Worm (Caenorhabditis elegans) whole organism, young adult: Measurements from ENCODE around the gene C45B2.2.

Source experiments
- B0019.2 ChIP-seq: fragments of 200-800 bp; sonication (Bioruptor generic); conservative IDR thresholded peaks from 2 replicates; pipeline ENCODE4 v1.3.6; 2022; ENCODE audit warnings: missing genetic modification reagents, missing genetic modification characterization, missing compliant biosample characterization
- B0336.3 ChIP-seq: fragments of 200-800 bp; sonication (Bioruptor generic); IDR thresholded peaks from 2 replicates; pipeline ENCODE4 v1.3.6; 2022; ENCODE audit warnings: missing genetic modification characterization, missing compliant biosample characterization
- C17E4.6 ChIP-seq: fragments of 200-800 bp; sonication (Bioruptor generic); IDR thresholded peaks from 2 replicates; pipeline ENCODE4 v1.3.6; 2022; ENCODE audit warnings: missing genetic modification reagents, missing genetic modification characterization, missing compliant biosample characterization
- F10E7.11 ChIP-seq: sonication (generic microtip); optimal IDR thresholded peaks from 2 replicates; lab custom pipeline; 2017; ENCODE audit warnings: mild to moderate bottlenecking, missing genetic modification characterization, moderate library complexity, missing compliant biosample characterization
- F23B12.7 ChIP-seq: sonication (generic microtip); optimal IDR thresholded peaks from 2 replicates; lab custom pipeline; 2017; ENCODE audit warnings: missing genetic modification characterization, mild to moderate bottlenecking, missing compliant biosample characterization, antibody characterized with exemption, moderate library complexity; ENCODE audit not compliant: insufficient read depth
- F33H1.4 ChIP-seq: fragments of 200-800 bp; sonication (Bioruptor generic); IDR thresholded peaks from 2 replicates; pipeline ENCODE4 v1.3.6; 2022; ENCODE audit warnings: missing genetic modification reagents, missing genetic modification characterization, missing compliant biosample characterization
- F37B4.10 ChIP-seq: fragments of 200-800 bp; sonication (Bioruptor generic); IDR thresholded peaks from 2 replicates; pipeline ENCODE4 v1.3.6; 2022; ENCODE audit warnings: missing genetic modification characterization, missing compliant biosample characterization
- K11D2.4 ChIP-seq: fragments of 200-800 bp; sonication (Bioruptor generic); IDR thresholded peaks from 2 replicates; pipeline ENCODE4 v1.3.6; 2022; ENCODE audit warnings: missing genetic modification reagents, missing genetic modification characterization, missing compliant biosample characterization
- Y53G8AR.9 ChIP-seq: fragments of 200-800 bp; sonication (Bioruptor generic); conservative IDR thresholded peaks from 2 replicates; pipeline ENCODE4 v1.3.6; 2022; ENCODE audit warnings: missing genetic modification reagents, missing genetic modification characterization, missing compliant biosample characterization
- Y67H2A.10 ChIP-seq: fragments of 200-800 bp; sonication (Bioruptor generic); conservative IDR thresholded peaks from 2 replicates; pipeline ENCODE4 v1.3.6; 2022; ENCODE audit warnings: missing genetic modification reagents, missing genetic modification characterization, missing compliant biosample characterization
- attf-5 ChIP-seq: fragments of 200-800 bp; sonication (Bioruptor generic); optimal IDR thresholded peaks from 2 replicates; lab custom pipeline; 2018; ENCODE audit warnings: mild to moderate bottlenecking, missing genetic modification characterization, missing compliant biosample characterization
- cebp-1 ChIP-seq, 2 experiments: fragments of 200-800 bp in 1 of 2; sonication (Bioruptor generic) in 1 of 2; sonication (generic microtip) in 1 of 2; IDR thresholded peaks in 1 of 2; optimal IDR thresholded peaks in 1 of 2; 2 replicates each; pipeline versions ENCODE4 v1.3.6 to Lab custom; 2017 to 2022; ENCODE audit warnings: missing compliant biosample characterization in 2 of 2, missing genetic modification characterization in 2 of 2, mild to moderate bottlenecking in 1 of 2, missing genetic modification reagents in 1 of 2, moderate library complexity in 1 of 2
- ceh-27 ChIP-seq: fragments of 200-800 bp; sonication (Bioruptor generic); optimal IDR thresholded peaks from 2 replicates; lab custom pipeline; 2018; ENCODE audit warnings: mild to moderate bottlenecking, missing genetic modification characterization, moderate library complexity, missing compliant biosample characterization
- ceh-40 ChIP-seq: fragments of 200-800 bp; sonication (Bioruptor generic); IDR thresholded peaks from 2 replicates; pipeline ENCODE4 v1.3.6; 2022; ENCODE audit warnings: missing genetic modification characterization, missing compliant biosample characterization
- chd-7 ChIP-seq: sonication (generic microtip); optimal IDR thresholded peaks from 2 replicates; lab custom pipeline; 2016; ENCODE audit warnings: mild to moderate bottlenecking, missing genetic modification characterization, moderate library complexity, missing compliant biosample characterization
- egl-18 ChIP-seq: fragments of 200-800 bp; sonication (Bioruptor generic); IDR thresholded peaks from 2 replicates; pipeline ENCODE4 v1.3.6; 2022; ENCODE audit warnings: missing genetic modification reagents, missing genetic modification characterization, missing compliant biosample characterization
- ekl-4 ChIP-seq: fragments of 200-800 bp; sonication (Bioruptor generic); IDR thresholded peaks from 2 replicates; pipeline ENCODE4 v1.3.6; 2022; ENCODE audit warnings: missing genetic modification reagents, missing genetic modification characterization, missing compliant biosample characterization
- hmg-20 ChIP-seq: fragments of 200-800 bp; sonication (Bioruptor generic); IDR thresholded peaks from 2 replicates; pipeline ENCODE4 v1.3.6; 2022; ENCODE audit warnings: missing genetic modification reagents, missing genetic modification characterization, missing compliant biosample characterization
- hsf-1 ChIP-seq: fragments of 200-800 bp; sonication (Bioruptor generic); IDR thresholded peaks from 2 replicates; pipeline ENCODE4 v1.3.6; 2022; ENCODE audit warnings: missing genetic modification reagents, missing genetic modification characterization, missing compliant biosample characterization
- lag-1 ChIP-seq: fragments of 200-800 bp; sonication (Bioruptor generic); IDR thresholded peaks from 2 replicates; pipeline ENCODE4 v1.3.6; 2022; ENCODE audit warnings: missing genetic modification reagents, missing genetic modification characterization, missing compliant biosample characterization
- madf-8 ChIP-seq: fragments of 200-800 bp; sonication (Bioruptor generic); conservative IDR thresholded peaks from 2 replicates; pipeline ENCODE4 v1.3.6; 2022; ENCODE audit warnings: missing genetic modification reagents, missing genetic modification characterization, missing compliant biosample characterization
- nhr-179 ChIP-seq: sonication (generic microtip); optimal IDR thresholded peaks from 2 replicates; lab custom pipeline; 2016; ENCODE audit warnings: mild to moderate bottlenecking, missing genetic modification characterization, missing compliant biosample characterization
- nhr-27 ChIP-seq: fragments of 200-800 bp; sonication (Bioruptor generic); optimal IDR thresholded peaks from 2 replicates; lab custom pipeline; 2018; ENCODE audit warnings: mild to moderate bottlenecking, missing genetic modification characterization, moderate library complexity, missing compliant biosample characterization
- nhr-80 ChIP-seq: sonication (generic microtip); optimal IDR thresholded peaks from 2 replicates; lab custom pipeline; 2016; ENCODE audit warnings: missing genetic modification characterization, missing compliant biosample characterization
- rcor-1 ChIP-seq: fragments of 200-800 bp; sonication (Bioruptor generic); IDR thresholded peaks from 2 replicates; pipeline ENCODE4 v1.3.6; 2022; ENCODE audit warnings: missing genetic modification reagents, missing genetic modification characterization, missing compliant biosample characterization
- rec-8 ChIP-seq, 2 experiments: sonication (generic microtip); optimal IDR thresholded peaks; 2 replicates each; lab custom pipeline; 2016; ENCODE audit warnings: mild to moderate bottlenecking in 2 of 2, missing genetic modification characterization in 2 of 2, missing genetic modification reagents in 2 of 2, missing genotype in 2 of 2, missing biosample characterization in 1 of 2, missing compliant biosample characterization in 1 of 2, moderate library complexity in 1 of 2
- somi-1 ChIP-seq: fragments of 200-800 bp; sonication (Bioruptor generic); optimal IDR thresholded peaks from 2 replicates; lab custom pipeline; 2018; ENCODE audit warnings: mild to moderate bottlenecking, missing genetic modification characterization, missing compliant biosample characterization
- tbx-9 ChIP-seq: sonication (generic microtip); optimal IDR thresholded peaks from 2 replicates; lab custom pipeline; 2016; ENCODE audit warnings: borderline replicate concordance, missing genetic modification characterization, inconsistent platforms, missing compliant biosample characterization
- unc-130 ChIP-seq: sonication (generic microtip); optimal IDR thresholded peaks from 2 replicates; lab custom pipeline; 2016; ENCODE audit warnings: missing genetic modification reagents, missing genetic modification characterization, missing compliant biosample characterization
- zfh-2 ChIP-seq: fragments of 200-800 bp; sonication (Bioruptor generic); conservative IDR thresholded peaks from 2 replicates; pipeline ENCODE4 v1.3.6; 2022; ENCODE audit warnings: missing genetic modification reagents, missing genetic modification characterization, missing compliant biosample characterization
- ztf-22 ChIP-seq: fragments of 200-800 bp; sonication (Bioruptor generic); optimal IDR thresholded peaks from 2 replicates; lab custom pipeline; 2018; ENCODE audit warnings: mild to moderate bottlenecking, missing genetic modification characterization, moderate library complexity, missing compliant biosample characterization
- ztf-26 ChIP-seq: sonication (generic microtip); optimal IDR thresholded peaks from 2 replicates; lab custom pipeline; 2017; ENCODE audit warnings: missing genetic modification characterization, missing compliant biosample characterization

C45B2.2 gene

DNA sequence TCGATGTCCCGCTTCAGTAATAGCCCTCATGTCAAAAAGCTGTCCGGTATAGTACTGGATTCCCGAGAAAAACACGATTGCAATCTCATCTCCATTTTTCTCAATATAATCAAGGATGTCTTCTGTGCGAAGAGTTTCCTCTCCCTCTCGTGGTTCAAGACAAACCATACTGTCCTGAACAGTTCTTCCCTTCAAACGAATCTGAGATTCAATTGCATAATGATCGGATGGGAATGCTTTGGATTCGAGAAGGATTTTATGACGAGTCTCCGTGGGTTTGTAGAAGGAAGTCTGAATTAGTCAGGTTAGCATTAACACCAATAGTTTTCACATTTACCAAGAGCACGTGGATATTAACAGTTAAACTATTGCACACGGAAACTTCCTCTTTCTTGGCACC, 23.4 kb downstream of the C45B2.2 start (continued):
- TF ChIP-seq cebp-1 (GFP tag; IDR thresholded peaks at IDR 0.05; lab: Robert Waterston, UW) (no peak), cebp-1 (tag; optimal IDR thresholded peaks at IDR 0.05; lab: Kevin White, UChicago) (no peak)
- TF ChIP-seq, all 124 proteins: peak for 0

DNA sequence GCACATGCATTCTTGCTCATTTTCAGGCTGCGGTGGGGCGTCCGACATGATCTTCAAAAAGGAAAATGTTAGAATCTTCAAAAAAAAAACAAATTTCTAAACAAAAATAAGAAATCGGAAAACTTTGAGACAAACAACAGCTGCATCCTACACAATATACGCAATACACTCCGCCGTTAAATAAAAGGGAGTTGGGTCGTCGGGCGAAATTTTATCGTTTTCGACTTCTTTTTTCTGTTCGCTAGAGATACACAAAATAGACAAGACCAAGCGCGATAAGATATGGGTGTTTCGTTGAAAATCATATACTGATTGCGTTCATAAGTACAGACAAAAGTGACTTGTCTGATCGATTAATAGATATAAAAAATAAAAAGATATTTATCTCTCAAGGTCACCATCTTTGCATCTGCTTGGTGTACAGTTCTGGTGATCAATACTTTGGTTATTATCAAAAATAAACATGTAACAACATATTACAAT, 24.8 kb downstream of the C45B2.2 start, which contains the start of gene kynu-1:
TSS of gene kynu-1 (minus strand) at position 51 of the 483 bp plus-strand sequence.
- no peak for TF ChIP-seq Y67H2A.10 (GFP tag; lab: Robert Waterston, UW)
- peak; percentile 45 for TF ChIP-seq nhr-80 (tag; lab: Kevin White, UChicago)
- TF ChIP-seq F33H1.4 (GFP tag; lab: Robert Waterston, UW): no peak
- no peak for TF ChIP-seq ekl-4 (GFP tag; lab: Robert Waterston, UW)
- TF ChIP-seq K11D2.4 (GFP tag; lab: Robert Waterston, UW): no peak

DNA sequence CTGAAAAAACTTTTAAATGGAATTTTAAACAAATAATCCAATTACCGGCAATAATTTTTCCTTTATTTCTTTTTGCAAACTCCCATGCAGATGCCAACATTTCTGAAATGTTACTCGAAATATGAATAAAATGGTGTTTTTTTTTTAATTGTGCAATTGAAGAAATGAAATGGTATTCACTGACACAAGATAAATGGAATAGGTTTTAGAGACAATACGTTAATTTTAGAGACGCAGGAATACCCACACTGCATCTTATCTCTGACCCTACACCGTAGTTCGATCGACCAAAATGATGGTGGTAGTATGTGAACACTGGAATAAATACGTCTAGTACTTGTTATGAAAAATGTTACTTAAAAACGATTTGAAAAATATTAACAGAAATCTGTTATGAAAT, 28.3 kb downstream of the C45B2.2 start, which contains the start of gene prx-3:
TSS of gene prx-3 (minus strand) at position 101 of the 400 bp plus-strand sequence.
- TF ChIP-seq B0336.3 (GFP tag; lab: Robert Waterston, UW): no peak
- no peak for TF ChIP-seq Y53G8AR.9 (GFP tag; lab: Robert Waterston, UW)
- TF ChIP-seq hmg-20 (GFP tag; lab: Robert Waterston, UW): no peak
- no peak for TF ChIP-seq ceh-27 (GFP tag; lab: Kevin White, UChicago)
- TF ChIP-seq lag-1 (GFP tag; lab: Robert Waterston, UW): no peak
- no peak for TF ChIP-seq madf-8 (GFP tag; lab: Robert Waterston, UW)
- no peak for TF ChIP-seq rcor-1 (GFP tag; lab: Robert Waterston, UW)
- no peak for TF ChIP-seq B0019.2
- TF ChIP-seq Y67H2A.10 (GFP tag; lab: Robert Waterston, UW): no peak
- TF ChIP-seq nhr-80 (tag; lab: Kevin White, UChicago): no peak
- no peak for TF ChIP-seq chd-7
- no peak for TF ChIP-seq egl-18 (GFP tag; lab: Robert Waterston, UW)
- TF ChIP-seq C17E4.6: no peak
- TF ChIP-seq F10E7.11 (tag; lab: Kevin White, UChicago): no peak
- no peak for TF ChIP-seq cebp-1 (GFP tag; IDR thresholded peaks at IDR 0.05; lab: Robert Waterston, UW)
- TF ChIP-seq cebp-1 (tag; optimal IDR thresholded peaks at IDR 0.05; lab: Kevin White, UChicago): no peak
- TF ChIP-seq tbx-9: no peak
- TF ChIP-seq somi-1 (GFP tag; lab: Kevin White, UChicago): no peak
- no peak for TF ChIP-seq F23B12.7
- no peak for TF ChIP-seq unc-130 (GFP tag; lab: Kevin White, UChicago)

DNA sequence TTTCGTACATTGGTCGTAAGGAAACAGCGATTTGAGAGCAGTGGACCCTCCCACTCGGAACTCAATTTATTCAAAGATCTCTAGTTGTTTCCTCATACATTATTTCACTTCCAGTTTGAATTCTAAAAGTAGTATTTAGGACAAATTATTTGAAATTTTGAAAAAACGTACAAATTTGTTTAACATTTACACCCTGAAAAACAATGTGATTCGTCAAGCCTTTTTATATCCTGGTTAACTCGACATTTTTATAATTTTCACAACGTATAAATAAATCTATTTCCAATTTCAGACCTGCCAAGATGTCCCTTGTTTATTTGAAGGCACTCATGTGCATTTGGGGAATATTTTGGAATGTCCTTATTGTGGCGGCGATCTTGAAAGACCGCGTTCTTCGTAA, 31.0 kb downstream of the C45B2.2 start, which contains the start of gene C15H9.3:
TSS of gene C15H9.3 (plus strand) at position 301 of the 400 bp plus-strand sequence.
- TF ChIP-seq B0336.3 (GFP tag; lab: Robert Waterston, UW) (no peak), ceh-40 (GFP tag; lab: Robert Waterston, UW) (no peak), rec-8 (tag; optimal IDR thresholded peaks at IDR 0.05; lab: Kevin White, UChicago) (no peak), ceh-27 (GFP tag; lab: Kevin White, UChicago) (no peak), C17E4.6 (no peak), ztf-22 (GFP tag; lab: Kevin White, UChicago) (no peak), F37B4.10 (GFP tag; lab: Robert Waterston, UW) (no peak), nhr-27 (tag; lab: Kevin White, UChicago) (no peak), tbx-9 (no peak), chd-7 (no peak), hsf-1 (GFP tag; lab: Robert Waterston, UW) (no peak), zfh-2 (GFP tag; lab: Robert Waterston, UW) (no peak), ekl-4 (GFP tag; lab: Robert Waterston, UW) (no peak), nhr-179 (tag; lab: Kevin White, UChicago) (no peak), ztf-26 (tag; lab: Kevin White, UChicago) (no peak), attf-5 (GFP tag; lab: Kevin White, UChicago) (no peak)
